Worm (Caenorhabditis elegans): ENCODE measurements around the gene C50D2.6.

- TF ChIP-seq unc-62 (GFP tag; optimal IDR thresholded peaks at IDR 0.05) (no peak), ZK546.5 (tag; optimal IDR thresholded peaks at IDR 0.05) (no peak), unc-39 (tag; optimal IDR thresholded peaks at IDR 0.05) (no peak), nhr-28 (tag; optimal IDR thresholded peaks at IDR 0.05) (no peak), elt-1 (tag; optimal IDR thresholded peaks at IDR 0.05) (no peak), nfya-1 (tag; optimal IDR thresholded peaks at IDR 0.05; ENCODE audit: insufficient read depth) (no peak), R02D3.7 (tag; optimal IDR thresholded peaks at IDR 0.05) (no peak), ceh-9 (tag; optimal IDR thresholded peaks at IDR 0.05) (no peak), snpc-4 (tag; optimal IDR thresholded peaks at IDR 0.05) (no peak)
Measured at ce11 chrII:57370-57769, 26.9 kb upstream of the C50D2.6 start, which contains the start of gene ascc-1.

Measured in whole organism, L3 larva.